Fruit fly (Drosophila melanogaster) Kc167 (cell line): ENCODE results near the gene CG45492.

Experiments used
- Sin3A ChIP-seq: fragments of >200 bp; optimal IDR thresholded peaks from 2 replicates; lab custom pipeline; 2018; ENCODE audit warnings: missing external identifiers
- h ChIP-seq: fragments of >200 bp; optimal IDR thresholded peaks from 3 replicates; lab custom pipeline; 2018; ENCODE audit warnings: missing external identifiers
- insv ChIP-seq: fragments of >200 bp; optimal IDR thresholded peaks from 3 replicates; lab custom pipeline; 2018; ENCODE audit warnings: missing external identifiers

DNA sequence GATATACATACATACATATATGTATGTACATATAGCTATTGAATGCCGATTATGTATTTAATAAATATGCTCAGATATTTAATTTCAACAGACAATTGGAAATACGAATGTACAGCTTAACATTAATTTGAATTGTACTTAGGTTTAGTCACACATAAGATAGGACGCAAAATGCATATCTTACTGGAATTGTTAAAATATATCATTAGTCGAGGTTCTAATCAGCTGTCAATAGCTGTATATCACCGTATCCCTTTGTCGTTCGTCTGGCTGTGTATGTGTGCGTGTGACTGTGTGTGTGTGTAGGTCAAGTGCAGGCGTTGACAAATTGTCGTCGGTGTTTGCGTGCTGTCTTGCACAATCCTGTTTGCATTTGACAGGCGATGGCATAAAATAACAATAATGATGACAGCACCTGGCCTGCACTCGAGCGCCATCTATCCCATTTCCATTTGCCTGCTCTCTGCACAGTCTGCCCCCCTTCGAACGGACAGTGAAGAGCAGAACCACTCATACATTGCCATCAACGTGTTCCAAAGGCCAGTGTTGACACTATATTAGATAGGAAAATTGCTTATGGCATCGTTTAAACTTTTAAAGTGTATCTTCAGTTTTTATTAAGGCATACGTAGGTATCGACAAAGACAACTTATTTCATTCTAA is 46.5 kb downstream of the CG45492 start:
- TF ChIP-seq Sin3A (lab: Kevin White, UChicago), result no peak
- no peak for TF ChIP-seq h
- TF ChIP-seq insv (lab: Kevin White, UChicago), result no peak
